Fruit fly (Drosophila melanogaster): ENCODE measurements around the gene HIP.

DNA sequence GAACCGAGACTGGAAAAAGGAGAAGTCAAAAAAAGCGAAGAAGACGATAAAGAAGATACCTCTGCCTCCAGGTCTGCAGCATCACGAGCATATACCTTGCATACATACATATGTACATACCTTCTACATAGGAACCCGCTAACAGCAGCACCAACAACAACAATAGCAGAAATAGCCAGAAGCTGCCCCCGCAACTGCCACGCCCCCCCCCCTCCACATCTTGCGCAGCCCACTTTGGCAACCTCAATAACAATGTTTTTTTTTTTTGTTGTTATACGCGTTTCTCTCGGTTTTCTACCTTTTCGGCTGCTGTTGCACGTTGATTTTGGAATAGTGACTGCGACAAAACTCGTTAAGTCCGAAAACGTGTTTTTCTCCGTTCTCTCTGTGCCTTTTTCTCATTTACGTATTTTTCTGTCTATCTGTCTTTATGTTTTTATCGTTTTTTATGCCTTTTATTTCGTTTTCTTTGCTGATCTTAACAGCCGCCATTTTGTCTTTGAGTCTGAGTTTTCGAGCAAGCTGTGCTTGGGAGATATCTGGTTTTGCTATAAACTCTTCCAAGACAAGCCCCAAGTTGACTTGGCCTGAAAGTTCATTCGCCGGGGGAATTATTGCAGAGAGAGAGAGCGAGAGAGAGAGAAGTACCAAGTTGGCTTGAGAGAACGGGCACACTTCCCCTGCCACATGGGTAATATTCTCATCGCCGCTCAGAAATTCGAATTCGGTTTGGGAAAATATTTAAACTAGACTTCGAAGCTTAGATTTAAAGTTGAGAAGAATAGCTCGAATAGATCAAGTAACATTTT is 36.2 kb downstream of the HIP start:
- TF ChIP-seq CG6854 (GFP tag; optimal IDR thresholded peaks at IDR 0.05) (no peak), dsx (GFP tag; optimal IDR thresholded peaks at IDR 0.05; ENCODE audit: poor library complexity, severe bottlenecking) (peak; percentile 52), Met (GFP tag; optimal IDR thresholded peaks at IDR 0.05) (no peak), CG11902 (GFP tag; optimal IDR thresholded peaks at IDR 0.05) (no peak)
